Fruit fly (Drosophila melanogaster) whole organism, pupa: ENCODE measurements around the gene Dbct.

Experiments used
- CG17806 ChIP-seq: fragments of 200-800 bp; sonication (Bioruptor generic); optimal IDR thresholded peaks from 2 replicates; lab custom pipeline; 2018; ENCODE audit warnings: missing biosample characterization, mild to moderate bottlenecking, missing genetic modification characterization, moderate library complexity
- CG32121 ChIP-seq: fragments of 200-800 bp; sonication (Bioruptor generic); IDR thresholded peaks from 2 replicates; pipeline ENCODE4 v1.3.6; 2022; ENCODE audit warnings: missing biosample characterization, missing genetic modification characterization
- EcR ChIP-seq: fragments of 200-800 bp; sonication (Bioruptor generic); optimal IDR thresholded peaks from 3 replicates; lab custom pipeline; 2019; ENCODE audit warnings: missing biosample characterization, missing genetic modification characterization, mild to moderate bottlenecking, moderate library complexity, missing genetic modification reagents
- Ets98B ChIP-seq: fragments of 200-800 bp; sonication (Bioruptor generic); IDR thresholded peaks from 2 replicates; pipeline ENCODE4 v1.3.6; 2022; ENCODE audit warnings: missing biosample characterization, missing genetic modification characterization

DNA sequence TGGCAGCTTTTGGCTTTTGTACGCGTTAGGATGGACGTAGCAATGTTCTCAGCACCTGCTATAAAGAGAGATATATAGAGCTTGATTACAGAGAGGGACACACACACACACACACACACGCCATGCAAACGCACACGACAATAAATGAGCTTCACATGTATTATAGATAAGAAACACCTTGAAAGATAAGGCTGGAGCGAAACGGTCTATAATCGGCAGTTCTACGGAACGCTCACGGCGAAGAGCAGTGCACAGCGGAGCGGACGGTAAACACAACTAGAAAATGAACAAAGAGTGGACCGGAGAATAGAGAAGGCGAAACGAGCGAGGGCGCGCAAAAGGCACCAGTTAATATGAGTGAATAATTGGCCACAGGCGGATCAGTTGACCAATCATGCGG, 37.2 kb upstream of the Dbct start:
- TF ChIP-seq CG32121, result no peak
- TF ChIP-seq CG17806 (tag; lab: Kevin White, UChicago), result no peak
- peak; percentile 4 for TF ChIP-seq EcR (GFP tag; lab: Kevin White, UChicago)
- no peak for TF ChIP-seq Ets98B (GFP tag; lab: Robert Waterston, UW)
